Worm (Caenorhabditis elegans) whole organism, early embryonic: ENCODE data around the gene F41E7.6.

ENCODE experiments used
- ama-1 ChIP-seq: fragments of 150-350 bp; optimal IDR thresholded peaks from 2 replicates; lab custom pipeline; 2014
- ceh-36 ChIP-seq: sonication (generic microtip); optimal IDR thresholded peaks from 2 replicates; lab custom pipeline; 2016; ENCODE audit warnings: missing genetic modification characterization, inconsistent platforms, missing compliant biosample characterization
- ets-7 ChIP-seq: sonication (generic microtip); optimal IDR thresholded peaks from 2 replicates; lab custom pipeline; 2016; ENCODE audit warnings: missing genotype, missing genetic modification characterization, missing compliant biosample characterization
- hmbx-1 ChIP-seq: sonication (generic microtip); optimal IDR thresholded peaks from 2 replicates; lab custom pipeline; 2016; ENCODE audit warnings: mild to moderate bottlenecking, missing genetic modification characterization, missing compliant biosample characterization
- hmg-4 ChIP-seq: fragments of 200-800 bp; sonication (Bioruptor generic); optimal IDR thresholded peaks from 2 replicates; lab custom pipeline; 2018; ENCODE audit warnings: mild to moderate bottlenecking, missing genetic modification characterization, missing compliant biosample characterization
- hnd-1 ChIP-seq: sonication (generic microtip); optimal IDR thresholded peaks from 2 replicates; lab custom pipeline; 2016; ENCODE audit warnings: missing genetic modification characterization, missing compliant biosample characterization
- scrt-1 ChIP-seq: fragments of 200-800 bp; sonication (Bioruptor generic); IDR thresholded peaks from 2 replicates; pipeline ENCODE4 v1.3.6; 2022; ENCODE audit warnings: missing genetic modification characterization, missing compliant biosample characterization
- tbx-37 ChIP-seq: fragments of 200-800 bp; sonication (Bioruptor generic); conservative IDR thresholded peaks from 2 replicates; pipeline ENCODE4 v1.3.6; 2022; ENCODE audit warnings: missing genetic modification reagents, missing genetic modification characterization, missing compliant biosample characterization
- tra-4 ChIP-seq: sonication (generic microtip); optimal IDR thresholded peaks from 2 replicates; lab custom pipeline; 2017; ENCODE audit warnings: missing genetic modification characterization, missing compliant biosample characterization

DNA sequence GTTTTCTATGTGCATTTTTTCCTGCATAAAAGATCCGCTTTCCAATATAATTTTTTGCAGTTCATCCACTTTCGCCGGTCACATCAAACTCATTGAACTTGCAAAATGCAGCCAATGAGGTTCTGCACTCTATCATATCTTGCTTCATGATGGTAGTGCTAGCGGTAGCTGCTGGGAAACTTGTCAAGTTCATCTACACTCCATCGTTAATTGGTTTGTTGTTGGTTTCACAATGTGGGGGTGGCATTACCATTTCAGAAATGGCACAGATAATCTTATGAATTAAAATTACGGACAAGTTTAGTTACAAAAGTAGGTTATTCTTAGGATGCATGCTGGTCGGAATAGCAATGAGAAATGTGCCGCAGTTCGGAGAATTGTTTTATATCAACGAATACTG is 35.8 kb downstream of the F41E7.6 start:
- no peak for TF ChIP-seq ama-1 (lab: Kevin White, UChicago)
- no peak for TF ChIP-seq hmbx-1 (tag; lab: Kevin White, UChicago)
- TF ChIP-seq ceh-36: no peak
- no peak for TF ChIP-seq ets-7
- TF ChIP-seq tra-4 (tag; lab: Kevin White, UChicago): no peak
- no peak for TF ChIP-seq tbx-37 (GFP tag; lab: Robert Waterston, UW)
- TF ChIP-seq hmg-4 (GFP tag; lab: Kevin White, UChicago): no peak
- no peak for TF ChIP-seq hnd-1 (tag; lab: Kevin White, UChicago)
- no peak for TF ChIP-seq scrt-1 (GFP tag; lab: Robert Waterston, UW)
